Worm (Caenorhabditis elegans) whole organism, early embryonic: ENCODE data around the gene C34H4.2.

Source experiments
- B0310.2 ChIP-seq: sonication (generic microtip); optimal IDR thresholded peaks from 2 replicates; lab custom pipeline; 2016; ENCODE audit warnings: mild to moderate bottlenecking, missing genetic modification characterization, missing compliant biosample characterization
- F13C5.2 ChIP-seq: sonication (generic microtip); optimal IDR thresholded peaks from 2 replicates; lab custom pipeline; 2017; ENCODE audit warnings: mild to moderate bottlenecking, missing genetic modification characterization, inconsistent platforms, missing compliant biosample characterization
- aly-1 ChIP-seq: sonication (generic microtip); optimal IDR thresholded peaks from 2 replicates; lab custom pipeline; 2016; ENCODE audit warnings: missing genetic modification characterization, missing compliant biosample characterization
- ama-1 ChIP-seq: fragments of 150-350 bp; optimal IDR thresholded peaks from 2 replicates; lab custom pipeline; 2014
- ceh-13 ChIP-seq: fragments of 200-800 bp; sonication (Bioruptor generic); optimal IDR thresholded peaks from 2 replicates; lab custom pipeline; 2018; ENCODE audit warnings: mild to moderate bottlenecking, missing genetic modification characterization, missing compliant biosample characterization
- ceh-36 ChIP-seq: sonication (generic microtip); optimal IDR thresholded peaks from 2 replicates; lab custom pipeline; 2016; ENCODE audit warnings: missing genetic modification characterization, inconsistent platforms, missing compliant biosample characterization
- ets-7 ChIP-seq: sonication (generic microtip); optimal IDR thresholded peaks from 2 replicates; lab custom pipeline; 2016; ENCODE audit warnings: missing genotype, missing genetic modification characterization, missing compliant biosample characterization
- flt-1 ChIP-seq: fragments of 200-800 bp; sonication (Bioruptor generic); IDR thresholded peaks from 2 replicates; pipeline ENCODE4 v1.3.6; 2022; ENCODE audit warnings: missing genetic modification characterization, missing compliant biosample characterization
- hmbx-1 ChIP-seq: sonication (generic microtip); optimal IDR thresholded peaks from 2 replicates; lab custom pipeline; 2016; ENCODE audit warnings: mild to moderate bottlenecking, missing genetic modification characterization, missing compliant biosample characterization
- hmg-4 ChIP-seq: fragments of 200-800 bp; sonication (Bioruptor generic); optimal IDR thresholded peaks from 2 replicates; lab custom pipeline; 2018; ENCODE audit warnings: mild to moderate bottlenecking, missing genetic modification characterization, missing compliant biosample characterization
- hnd-1 ChIP-seq: sonication (generic microtip); optimal IDR thresholded peaks from 2 replicates; lab custom pipeline; 2016; ENCODE audit warnings: missing genetic modification characterization, missing compliant biosample characterization
- pes-1 ChIP-seq: fragments of 200-800 bp; sonication (Bioruptor generic); IDR thresholded peaks from 2 replicates; pipeline ENCODE4 v1.3.6; 2022; ENCODE audit warnings: missing genetic modification reagents, missing genetic modification characterization, missing compliant biosample characterization
- scrt-1 ChIP-seq: fragments of 200-800 bp; sonication (Bioruptor generic); IDR thresholded peaks from 2 replicates; pipeline ENCODE4 v1.3.6; 2022; ENCODE audit warnings: missing genetic modification characterization, missing compliant biosample characterization
- sea-1 ChIP-seq: fragments of 200-800 bp; sonication (Bioruptor generic); conservative IDR thresholded peaks from 2 replicates; pipeline ENCODE4 v1.3.6; 2022; ENCODE audit warnings: missing genetic modification characterization, missing compliant biosample characterization
- tbx-11 ChIP-seq: fragments of 200-800 bp; sonication (Bioruptor generic); IDR thresholded peaks from 2 replicates; pipeline ENCODE4 v1.3.6; 2022; ENCODE audit warnings: missing genetic modification characterization, missing compliant biosample characterization
- tbx-37 ChIP-seq: fragments of 200-800 bp; sonication (Bioruptor generic); conservative IDR thresholded peaks from 2 replicates; pipeline ENCODE4 v1.3.6; 2022; ENCODE audit warnings: missing genetic modification reagents, missing genetic modification characterization, missing compliant biosample characterization
- tra-4 ChIP-seq: sonication (generic microtip); optimal IDR thresholded peaks from 2 replicates; lab custom pipeline; 2017; ENCODE audit warnings: missing genetic modification characterization, missing compliant biosample characterization

C34H4.2 gene

DNA sequence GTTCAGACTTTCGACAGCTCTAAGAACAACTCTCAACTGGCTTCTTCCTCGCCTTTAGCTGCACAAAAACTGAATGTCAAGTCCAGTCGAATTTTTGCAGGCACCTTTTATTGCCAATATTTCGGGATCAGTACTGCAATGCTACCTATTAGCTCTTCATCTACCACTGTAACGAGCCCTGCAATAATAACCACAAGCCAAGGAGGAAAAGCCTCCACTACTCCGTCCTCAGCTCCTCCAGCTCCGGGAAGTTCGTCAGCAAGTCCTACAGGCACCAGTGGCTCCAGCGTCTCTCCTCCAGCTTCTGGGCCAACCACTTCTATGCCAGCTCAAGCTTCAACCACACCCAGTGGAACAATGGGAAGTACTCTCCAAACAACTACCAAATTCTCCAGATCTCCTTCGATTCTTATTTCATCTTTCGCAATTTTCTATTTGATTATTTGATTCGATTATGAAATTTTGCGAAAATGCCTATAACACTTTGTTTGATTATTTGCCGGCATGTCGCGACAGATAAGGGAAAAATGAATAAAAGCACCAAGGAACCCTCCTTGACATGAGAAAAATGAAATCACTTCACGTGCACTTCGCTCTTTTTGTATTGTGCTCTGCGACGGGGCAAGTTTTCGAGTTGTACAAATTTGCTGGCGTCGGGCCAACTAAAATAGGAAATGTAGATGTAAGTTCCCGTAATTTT, 1.6 kb downstream of the C34H4.2 start, which contains the start of gene C34H4.1:
Gene C34H4.1, plus strand, starts transcription at position 559 of the 700 bp plus-strand sequence.
- no peak for TF ChIP-seq pes-1 (GFP tag; lab: Robert Waterston, UW)
- TF ChIP-seq tbx-37 = no peak
- no peak for TF ChIP-seq aly-1 (tag; lab: Kevin White, UChicago)
- TF ChIP-seq ceh-13 (GFP tag; lab: Kevin White, UChicago) = no peak
- TF ChIP-seq hmg-4 (GFP tag; lab: Kevin White, UChicago) = no peak
- no peak for TF ChIP-seq F13C5.2
- TF ChIP-seq scrt-1 (GFP tag; lab: Robert Waterston, UW) = no peak
- TF ChIP-seq ama-1 = no peak
- no peak for TF ChIP-seq flt-1 (GFP tag; lab: Robert Waterston, UW)
- no peak for TF ChIP-seq hmbx-1 (tag; lab: Kevin White, UChicago)
- no peak for TF ChIP-seq ets-7 (tag; lab: Kevin White, UChicago)
- no peak for TF ChIP-seq tbx-11
- TF ChIP-seq hnd-1 (tag; lab: Kevin White, UChicago) = no peak
- TF ChIP-seq ceh-36 (tag; lab: Kevin White, UChicago) = no peak
- no peak for TF ChIP-seq tra-4
- no peak for TF ChIP-seq B0310.2 (tag; lab: Kevin White, UChicago)
- no peak for TF ChIP-seq sea-1 (GFP tag; lab: Robert Waterston, UW)

DNA sequence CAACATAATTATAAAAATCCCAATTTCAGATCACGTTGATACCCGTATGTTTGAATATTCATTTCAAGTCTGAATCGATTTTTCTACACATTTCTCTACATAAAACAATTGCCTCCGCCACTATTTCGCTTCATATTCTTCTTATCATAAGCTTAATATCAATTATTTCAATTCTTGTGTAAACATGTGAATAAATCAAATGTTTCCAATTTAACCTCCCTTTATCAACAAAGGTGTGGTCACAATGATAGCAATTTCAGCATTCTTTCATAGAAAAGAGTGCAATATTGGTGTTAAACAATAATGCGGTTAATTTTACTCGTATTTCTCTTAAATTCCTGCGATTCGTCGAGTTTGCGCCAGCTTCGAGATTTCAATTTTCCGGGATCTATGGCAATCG, 6.4 kb downstream of the C34H4.2 start, which contains the start of gene Y41D4B.17:
Gene Y41D4B.17, plus strand, starts transcription at position 174 of the 400 bp plus-strand sequence.
- TF ChIP-seq hmbx-1 (tag; lab: Kevin White, UChicago) (no peak), flt-1 (GFP tag; lab: Robert Waterston, UW) (no peak), B0310.2 (tag; lab: Kevin White, UChicago) (no peak), ama-1 (no peak), ceh-36 (tag; lab: Kevin White, UChicago) (no peak), tbx-11 (no peak), F13C5.2 (no peak), ets-7 (tag; lab: Kevin White, UChicago) (no peak), sea-1 (GFP tag; lab: Robert Waterston, UW) (no peak), hnd-1 (tag; lab: Kevin White, UChicago) (no peak), pes-1 (GFP tag; lab: Robert Waterston, UW) (no peak), scrt-1 (GFP tag; lab: Robert Waterston, UW) (no peak), ceh-13 (GFP tag; lab: Kevin White, UChicago) (no peak), hmg-4 (GFP tag; lab: Kevin White, UChicago) (no peak), tbx-37 (no peak), aly-1 (tag; lab: Kevin White, UChicago) (no peak), tra-4 (no peak)

DNA sequence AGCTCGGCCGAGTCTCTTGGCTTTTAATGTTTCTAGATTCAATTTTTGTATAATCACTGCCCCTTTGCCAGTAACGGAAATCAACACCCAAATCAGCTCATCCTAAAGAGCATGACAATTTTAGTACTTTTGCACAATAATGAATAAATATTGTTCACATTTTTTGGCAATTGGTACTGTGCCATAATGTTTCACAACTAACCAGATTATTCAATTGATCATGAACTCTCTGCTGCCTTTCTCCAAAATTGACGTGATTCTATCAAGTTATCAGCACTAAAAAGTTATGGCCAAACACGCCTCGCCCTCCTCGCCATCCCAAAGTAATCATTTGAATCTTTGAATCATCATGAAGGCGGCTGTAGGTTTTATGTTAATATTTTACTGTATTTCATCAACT, 8.3 kb downstream of the C34H4.2 start, which contains the start of gene hpo-6:
Gene hpo-6, plus strand, starts transcription at position 301 of the 400 bp plus-strand sequence.
- TF ChIP-seq sea-1 (GFP tag; lab: Robert Waterston, UW) (no peak), tbx-11 (no peak), F13C5.2 (no peak), B0310.2 (tag; lab: Kevin White, UChicago) (no peak), ceh-36 (tag; lab: Kevin White, UChicago) (no peak), aly-1 (tag; lab: Kevin White, UChicago) (no peak), tbx-37 (no peak), ets-7 (tag; lab: Kevin White, UChicago) (no peak), ceh-13 (GFP tag; lab: Kevin White, UChicago) (no peak), tra-4 (no peak), hmbx-1 (tag; lab: Kevin White, UChicago) (no peak), ama-1 (no peak), scrt-1 (GFP tag; lab: Robert Waterston, UW) (no peak), hnd-1 (tag; lab: Kevin White, UChicago) (no peak), pes-1 (GFP tag; lab: Robert Waterston, UW) (no peak), flt-1 (GFP tag; lab: Robert Waterston, UW) (no peak), hmg-4 (GFP tag; lab: Kevin White, UChicago) (no peak)

ce11 chrIV:1563476-1564131, 10.1 kb downstream of the C34H4.2 start, which contains the start of gene Y41D4B.15:
TSS of gene Y41D4B.15 (plus strand) at chrIV:1564081.
- no peak for TF ChIP-seq ets-7 (tag; lab: Kevin White, UChicago)
- TF ChIP-seq F13C5.2 = no peak
- no peak for TF ChIP-seq ama-1
- no peak for TF ChIP-seq ceh-13 (GFP tag; lab: Kevin White, UChicago)
- TF ChIP-seq aly-1 (tag; lab: Kevin White, UChicago) = no peak
- TF ChIP-seq hnd-1 (tag; lab: Kevin White, UChicago) = no peak
- TF ChIP-seq hmg-4 (GFP tag; lab: Kevin White, UChicago) = no peak
- TF ChIP-seq hmbx-1 (tag; lab: Kevin White, UChicago) = no peak
- TF ChIP-seq B0310.2 (tag; lab: Kevin White, UChicago) = no peak
- no peak for TF ChIP-seq sea-1 (GFP tag; lab: Robert Waterston, UW)
- no peak for TF ChIP-seq flt-1 (GFP tag; lab: Robert Waterston, UW)
- no peak for TF ChIP-seq scrt-1 (GFP tag; lab: Robert Waterston, UW)
- no peak for TF ChIP-seq ceh-36 (tag; lab: Kevin White, UChicago)

ce11 chrIV:1565725-1566124, 12.2 kb downstream of the C34H4.2 start:
- TF ChIP-seq tbx-11 = no peak
- TF ChIP-seq ama-1 = no peak
- TF ChIP-seq ets-7 (tag; lab: Kevin White, UChicago) = no peak
- no peak for TF ChIP-seq tbx-37
- TF ChIP-seq hnd-1 (tag; lab: Kevin White, UChicago) = no peak
- no peak for TF ChIP-seq pes-1 (GFP tag; lab: Robert Waterston, UW)
- no peak for TF ChIP-seq F13C5.2
- TF ChIP-seq hmbx-1 (tag; lab: Kevin White, UChicago) = no peak
- TF ChIP-seq hmg-4 (GFP tag; lab: Kevin White, UChicago) = no peak
- TF ChIP-seq scrt-1 (GFP tag; lab: Robert Waterston, UW) = no peak
- no peak for TF ChIP-seq aly-1 (tag; lab: Kevin White, UChicago)
- TF ChIP-seq tra-4 = no peak
- no peak for TF ChIP-seq ceh-13 (GFP tag; lab: Kevin White, UChicago)
- no peak for TF ChIP-seq sea-1 (GFP tag; lab: Robert Waterston, UW)
- no peak for TF ChIP-seq flt-1 (GFP tag; lab: Robert Waterston, UW)
- TF ChIP-seq ceh-36 (tag; lab: Kevin White, UChicago) = no peak
- TF ChIP-seq B0310.2 (tag; lab: Kevin White, UChicago) = no peak
